Fruit fly (Drosophila melanogaster) whole organism, pupa: ENCODE measurements around the gene CG31560.

Source experiments
- CG32121 ChIP-seq: fragments of 200-800 bp; sonication (Bioruptor generic); IDR thresholded peaks from 2 replicates; pipeline ENCODE4 v1.3.6; 2022; ENCODE audit warnings: missing biosample characterization, missing genetic modification characterization
- CG8301 ChIP-seq: fragments of 200-800 bp; sonication (Bioruptor generic); optimal IDR thresholded peaks from 2 replicates; lab custom pipeline; 2018; ENCODE audit warnings: missing biosample characterization, mild to moderate bottlenecking, missing genetic modification characterization
- CG9948 ChIP-seq: fragments of 200-800 bp; sonication (Bioruptor generic); optimal IDR thresholded peaks from 2 replicates; lab custom pipeline; 2018; ENCODE audit warnings: missing biosample characterization, mild to moderate bottlenecking, missing genetic modification characterization, moderate library complexity
- D1 ChIP-seq: fragments of 200-800 bp; sonication (Bioruptor generic); optimal IDR thresholded peaks from 2 replicates; lab custom pipeline; 2018; ENCODE audit warnings: missing biosample characterization, mild to moderate bottlenecking, missing genetic modification characterization, moderate library complexity
- Snoo ChIP-seq: fragments of 200-800 bp; sonication (Bioruptor generic); optimal IDR thresholded peaks from 3 replicates; lab custom pipeline; 2017; ENCODE audit warnings: missing biosample characterization, mild to moderate bottlenecking, missing genetic modification characterization, inconsistent platforms

dm6 chr3R:6352893-6353623 is 43.3 kb downstream of the CG31560 start:
- TF ChIP-seq CG8301 (tag; lab: Kevin White, UChicago) (peak; percentile 69), CG9948 (tag; lab: Kevin White, UChicago) (peak; percentile 54), CG32121 (GFP tag; lab: Robert Waterston, UW) (peak; percentile 37; the same call in 1 of the 2 replicates), D1 (no peak), Snoo (no peak)
